Worm (Caenorhabditis elegans) whole organism, late embryonic: Measurements from ENCODE around the gene F26G1.10.

Experiments used
- K09A11.1 ChIP-seq: sonication (generic microtip); optimal IDR thresholded peaks from 2 replicates; lab custom pipeline; 2017; ENCODE audit warnings: antibody characterized with exemption, mild to moderate bottlenecking, missing genetic modification characterization, missing compliant biosample characterization; ENCODE audit not compliant: insufficient read depth
- ama-1 ChIP-seq: fragments of 150-350 bp; optimal IDR thresholded peaks from 2 replicates; lab custom pipeline; 2014
- ceh-48 ChIP-seq: sonication (generic microtip); optimal IDR thresholded peaks from 2 replicates; lab custom pipeline; 2016; ENCODE audit warnings: missing genetic modification characterization, inconsistent platforms, missing compliant biosample characterization
- lin-11 ChIP-seq: fragments of 200-800 bp; sonication (Bioruptor generic); optimal IDR thresholded peaks from 2 replicates; lab custom pipeline; 2018; ENCODE audit warnings: mild to moderate bottlenecking, missing genetic modification characterization, missing compliant biosample characterization
- ref-2 ChIP-seq: sonication (generic microtip); optimal IDR thresholded peaks from 2 replicates; lab custom pipeline; 2016; ENCODE audit warnings: missing genetic modification characterization, missing compliant biosample characterization

DNA sequence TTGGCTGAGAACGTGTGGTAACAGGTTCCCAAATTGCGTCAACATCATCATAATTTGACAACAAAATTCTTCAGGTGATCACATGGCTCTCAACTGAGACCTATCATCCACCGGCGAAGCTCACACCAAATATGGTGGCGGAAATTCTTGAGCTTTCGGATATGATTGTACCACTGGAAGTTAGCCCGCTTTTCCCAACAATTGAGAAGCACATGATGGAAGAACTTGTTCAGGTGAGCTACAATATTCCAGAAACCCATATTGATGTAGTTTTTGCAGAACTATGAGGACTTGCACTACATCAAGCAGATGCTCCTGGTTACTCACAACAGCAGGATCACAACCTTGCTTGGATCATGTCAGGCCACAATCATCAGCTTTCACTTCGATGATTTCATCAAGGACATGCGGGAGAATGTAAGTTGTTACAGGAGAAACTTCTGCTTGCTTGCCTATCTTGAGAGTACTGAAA is 21.9 kb upstream of the F26G1.10 start, which contains the start of gene F41C3.1:
- no peak for TF ChIP-seq ama-1 (lab: Kevin White, UChicago)
- TF ChIP-seq ref-2 (tag; lab: Kevin White, UChicago): no peak
- no peak for TF ChIP-seq ceh-48 (tag; lab: Kevin White, UChicago)
- no peak for TF ChIP-seq K09A11.1 (tag; lab: Kevin White, UChicago)
- TF ChIP-seq lin-11 (tag; lab: Kevin White, UChicago): no peak
